Worm (Caenorhabditis elegans) whole organism, L4/young adult: Measurements from ENCODE around the gene elo-8.

Experiments used
- W03F9.2 ChIP-seq: fragments of 150-350 bp; optimal IDR thresholded peaks from 2 replicates; lab custom pipeline; 2014; ENCODE audit warnings: missing biosample characterization, missing genetic modification characterization
- dao-5 ChIP-seq: sonication (generic microtip); optimal IDR thresholded peaks from 2 replicates; lab custom pipeline; 2016; ENCODE audit warnings: missing genotype, missing genetic modification characterization, moderate library complexity, missing compliant biosample characterization
- him-1 ChIP-seq: sonication (generic microtip); optimal IDR thresholded peaks from 2 replicates; lab custom pipeline; 2016; ENCODE audit warnings: missing genotype, missing genetic modification reagents, missing genetic modification characterization, missing compliant biosample characterization

DNA sequence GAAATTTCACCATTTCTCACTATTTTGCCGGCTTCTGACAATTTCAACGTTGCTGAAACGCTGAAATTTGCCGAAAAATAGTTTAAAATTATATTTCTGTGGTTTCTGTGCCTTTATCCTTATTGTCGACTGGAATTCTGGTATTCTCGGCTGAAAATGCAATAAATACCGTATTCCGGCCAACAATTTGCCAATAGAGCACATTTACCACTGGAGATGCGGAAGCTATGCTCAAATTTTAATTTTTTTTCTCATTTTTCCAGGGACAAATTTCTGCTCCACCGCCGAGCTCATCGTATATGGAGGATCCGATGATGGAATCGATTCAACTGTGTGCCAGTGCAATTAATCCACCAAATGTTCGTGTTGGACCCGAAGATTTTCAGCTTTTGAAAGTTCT, 14.7 kb upstream of the elo-8 start:
- TF ChIP-seq W03F9.2 (tag; lab: Kevin White, UChicago) (no peak), him-1 (tag; lab: Kevin White, UChicago) (no peak), dao-5 (tag; lab: Kevin White, UChicago) (no peak)
